Worm (Caenorhabditis elegans): ENCODE data around the gene T23F6.2.
"Not testable (repeated sequence)": the region's sequence is repeated elsewhere in the genome, so short reads cannot be mapped to it uniquely, and the experiment has no call there.

Gene T23F6.2

DNA sequence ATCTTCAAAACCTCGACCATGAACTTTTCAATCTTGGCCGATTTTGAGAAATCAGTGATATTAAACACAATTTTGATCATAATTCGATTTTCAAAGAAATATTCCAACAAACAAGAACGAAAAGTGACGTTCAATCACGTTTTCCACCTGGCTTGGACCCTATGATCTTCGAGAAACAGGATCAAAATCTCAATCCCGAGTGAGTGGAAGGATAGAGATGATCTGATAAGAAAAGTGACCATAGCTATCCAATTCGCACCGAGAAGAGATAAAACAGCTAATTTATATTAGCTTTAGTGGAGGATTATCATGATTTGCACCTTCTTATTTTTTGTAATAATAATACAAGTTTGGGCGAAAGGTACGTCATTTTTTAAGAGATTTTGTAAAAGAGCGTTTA lies at the start of gene T23F6.2:
T23F6.2 (plus strand) TSS at position 251 of the 400 bp plus-strand sequence.
- TF ChIP-seq unc-62 (GFP tag; optimal IDR thresholded peaks at IDR 0.05): no peak

DNA sequence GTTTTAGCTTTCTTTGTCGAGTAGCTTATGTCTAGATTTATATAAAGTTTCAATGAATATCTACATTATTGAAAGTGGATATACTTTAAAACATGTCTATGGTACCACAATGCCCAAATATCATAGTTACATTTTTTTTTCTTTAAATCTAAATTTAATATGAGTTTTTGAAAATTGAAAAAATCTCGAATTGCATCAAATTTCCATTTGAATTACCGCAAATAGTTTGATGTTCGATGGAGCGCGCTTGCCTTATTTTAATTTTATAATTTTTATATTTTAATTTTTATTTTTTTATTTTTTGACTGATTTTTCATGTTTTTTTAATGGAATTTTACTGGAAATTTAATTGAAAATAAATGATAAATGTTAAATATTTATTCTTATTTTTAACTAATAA lies 46.5 kb upstream of the T23F6.2 start, which contains the start of gene T23B5.4:
T23B5.4 (plus strand) TSS at position 301 of the 400 bp plus-strand sequence.
- TF ChIP-seq unc-62 (GFP tag; optimal IDR thresholded peaks at IDR 0.05): no peak

DNA sequence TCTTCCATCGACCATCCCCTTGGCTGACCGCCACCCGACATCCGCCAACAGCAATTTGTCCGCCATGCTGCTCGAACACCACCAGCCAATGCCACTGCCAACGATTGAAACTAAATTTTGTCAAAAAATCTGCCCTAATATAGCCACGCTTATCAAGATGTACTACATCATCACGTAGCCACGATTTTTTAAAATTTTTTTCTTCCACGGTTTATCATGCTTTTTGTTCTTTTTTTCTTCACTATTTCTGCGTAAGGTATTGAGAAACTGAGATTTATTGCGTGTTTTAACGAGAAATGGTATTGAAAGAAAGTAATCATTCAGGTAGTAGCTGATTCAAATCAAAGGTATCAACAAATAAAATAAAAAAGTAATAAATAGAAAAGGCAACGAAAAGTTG lies 44.0 kb upstream of the T23F6.2 start, which contains the start of gene T23B5.6:
T23B5.6 (minus strand) TSS at position 101 of the 400 bp plus-strand sequence.
- not testable (repeated sequence) for TF ChIP-seq unc-62 (GFP tag; optimal IDR thresholded peaks at IDR 0.05)

DNA sequence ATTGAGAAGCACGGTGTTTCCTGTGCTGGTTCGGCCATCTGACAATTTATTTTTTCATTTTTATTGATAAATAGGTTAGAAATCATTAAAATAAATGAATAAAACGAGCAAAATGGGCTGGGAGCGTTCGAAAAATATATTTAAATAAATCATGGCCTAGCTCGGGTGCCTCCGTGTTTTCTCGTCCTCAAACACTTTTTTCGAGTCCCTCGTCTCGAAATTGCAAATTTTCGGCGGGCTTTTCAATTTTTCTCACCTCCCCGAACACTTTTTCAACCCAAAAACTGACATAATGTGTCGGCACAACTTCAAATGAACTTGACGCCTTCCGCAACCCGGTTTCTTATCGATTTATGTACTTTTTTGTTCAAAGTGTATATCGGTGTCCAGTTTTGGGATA lies 36.8 kb upstream of the T23F6.2 start, which contains the start of gene prmt-9:
prmt-9 (minus strand) TSS at position 38 of the 400 bp plus-strand sequence.
- no peak for TF ChIP-seq unc-62 (GFP tag; optimal IDR thresholded peaks at IDR 0.05)

DNA sequence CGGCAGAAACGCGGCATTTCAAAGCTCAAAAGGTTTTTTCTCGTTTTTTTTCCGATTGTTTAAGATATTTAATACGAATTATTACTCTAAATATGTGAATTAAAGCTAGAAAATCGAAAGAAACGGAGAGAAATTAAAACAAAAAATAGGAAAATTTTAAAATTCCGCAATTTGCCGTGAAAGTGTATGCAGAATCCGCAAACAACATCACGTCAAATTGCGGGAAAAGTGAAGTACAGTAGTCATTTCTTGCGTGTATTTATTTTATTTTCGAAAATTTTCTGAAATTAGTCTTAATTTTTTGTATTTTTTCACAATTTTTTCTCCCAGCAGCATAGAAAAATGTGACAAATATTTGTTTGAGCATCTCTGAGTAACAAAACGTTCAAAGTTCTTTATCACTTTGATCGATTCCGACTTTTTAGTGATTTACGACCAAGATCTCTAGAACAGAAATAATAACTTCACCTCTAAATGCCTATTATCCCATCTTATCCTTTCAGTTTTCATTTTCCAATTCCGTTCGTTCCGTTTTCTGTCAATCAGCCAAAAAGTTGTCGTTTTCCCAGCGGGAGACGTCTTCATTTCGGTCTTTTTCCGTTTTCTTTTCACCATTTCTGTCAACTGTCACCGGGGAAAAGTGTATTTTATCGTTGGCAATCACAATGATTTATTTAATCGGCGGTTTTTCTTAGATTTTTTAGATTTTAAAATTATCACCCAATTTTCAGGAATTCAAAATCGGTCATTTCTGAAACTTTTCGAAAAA lies 36.1 kb upstream of the T23F6.2 start:
- no peak for TF ChIP-seq unc-62 (GFP tag; optimal IDR thresholded peaks at IDR 0.05)

DNA sequence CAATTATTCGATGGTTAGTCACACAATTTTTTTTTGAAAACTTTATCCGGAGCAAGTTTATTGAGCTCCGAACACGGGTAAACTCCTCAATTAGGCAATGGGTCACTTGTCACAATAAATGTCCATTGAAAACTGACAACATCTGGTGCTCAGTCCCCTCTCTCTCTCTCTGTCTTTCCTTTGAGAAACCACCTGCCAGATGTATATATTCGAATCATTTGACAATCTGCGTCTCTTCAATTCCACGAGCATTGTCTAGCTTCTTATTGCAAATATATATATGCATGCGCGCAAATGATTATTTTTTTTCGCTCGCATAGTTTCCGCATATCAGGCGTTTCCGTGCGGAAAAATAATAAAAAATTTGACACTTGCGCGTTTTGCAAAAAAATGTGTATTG lies 35.3 kb upstream of the T23F6.2 start:
- TF ChIP-seq unc-62 (GFP tag; optimal IDR thresholded peaks at IDR 0.05): no peak

DNA sequence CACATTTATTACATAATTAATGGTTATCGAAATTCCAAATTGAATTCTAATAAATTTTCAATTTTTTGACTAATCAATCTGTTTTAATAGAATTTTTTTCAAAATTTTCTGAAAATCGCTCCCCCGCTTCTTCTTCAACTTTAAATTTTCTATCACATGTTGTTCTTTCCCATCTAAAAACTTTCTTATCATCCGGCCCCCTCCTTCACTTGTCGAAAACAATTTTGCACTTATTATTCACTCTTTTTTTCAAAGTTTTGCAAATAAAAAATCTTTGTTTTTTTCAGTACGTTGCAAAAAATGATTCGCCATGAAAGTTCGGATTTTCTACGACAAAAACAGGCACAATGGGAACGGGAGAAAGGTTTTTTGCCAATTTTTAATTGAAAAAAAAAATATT lies 32.8 kb upstream of the T23F6.2 start, which contains the start of gene T23B5.3:
T23B5.3 (plus strand) TSS at position 301 of the 400 bp plus-strand sequence.
- no peak for TF ChIP-seq unc-62 (GFP tag; optimal IDR thresholded peaks at IDR 0.05)

DNA sequence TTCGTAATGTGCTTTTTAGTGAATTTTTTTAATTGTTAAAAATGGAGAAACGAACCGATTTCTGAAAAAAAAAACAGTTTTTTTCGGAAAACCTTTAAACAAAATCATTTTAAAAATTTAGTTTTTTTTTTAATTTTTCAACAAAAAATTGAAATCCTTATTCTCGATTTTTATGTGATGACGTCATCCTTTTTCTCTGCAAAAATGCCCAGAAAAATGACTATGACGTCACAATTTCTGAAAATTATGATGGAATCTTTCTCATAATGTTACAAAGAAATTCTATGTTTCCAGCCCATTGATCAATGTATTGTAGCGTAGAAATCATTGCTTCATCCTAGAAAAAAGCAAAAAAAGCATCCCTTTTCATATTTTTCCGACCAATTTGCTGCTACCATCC lies 31.9 kb upstream of the T23F6.2 start:
- TF ChIP-seq unc-62 (GFP tag; optimal IDR thresholded peaks at IDR 0.05): no peak

DNA sequence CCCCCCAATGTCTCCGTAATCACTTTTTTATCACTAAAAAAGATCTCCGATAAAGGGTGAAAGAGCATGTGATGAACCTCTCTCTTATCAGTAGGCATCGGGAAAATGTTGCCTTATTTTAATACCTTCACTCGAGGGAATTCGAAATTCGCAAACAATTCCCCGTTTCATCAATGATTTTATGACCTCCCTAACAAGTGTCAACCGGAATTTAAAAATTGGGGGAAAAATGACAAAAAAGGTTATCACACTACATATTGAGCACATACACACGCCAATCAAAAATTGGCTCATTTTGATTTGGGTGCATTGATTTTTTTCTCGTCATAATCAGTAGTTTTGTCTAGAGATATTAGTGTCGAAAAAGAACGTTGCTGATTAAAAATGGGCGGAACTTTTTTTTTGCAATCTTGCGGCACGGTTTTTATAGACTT lies 31.4 kb upstream of the T23F6.2 start:
- TF ChIP-seq unc-62 (GFP tag; optimal IDR thresholded peaks at IDR 0.05): no peak

DNA sequence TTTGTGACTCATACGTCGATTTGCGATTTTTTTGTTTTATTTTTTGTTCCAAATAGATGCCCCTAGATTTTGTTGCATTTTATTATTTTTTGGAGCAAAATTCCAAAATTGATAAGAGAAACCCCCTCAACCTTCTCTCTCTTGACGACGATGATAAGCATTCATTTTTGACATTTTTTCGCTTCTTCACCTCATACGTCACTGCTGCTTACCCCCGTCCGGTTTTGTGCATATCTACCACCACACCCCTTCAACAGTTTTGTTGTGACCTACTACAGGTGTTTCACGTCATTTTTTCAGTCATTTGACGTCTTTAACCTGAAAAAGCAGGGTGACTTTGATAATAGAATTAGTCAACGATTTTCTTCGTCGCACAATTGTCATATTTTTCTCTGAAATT lies 22.3 kb upstream of the T23F6.2 start:
- TF ChIP-seq unc-62 (GFP tag; optimal IDR thresholded peaks at IDR 0.05): no peak

DNA sequence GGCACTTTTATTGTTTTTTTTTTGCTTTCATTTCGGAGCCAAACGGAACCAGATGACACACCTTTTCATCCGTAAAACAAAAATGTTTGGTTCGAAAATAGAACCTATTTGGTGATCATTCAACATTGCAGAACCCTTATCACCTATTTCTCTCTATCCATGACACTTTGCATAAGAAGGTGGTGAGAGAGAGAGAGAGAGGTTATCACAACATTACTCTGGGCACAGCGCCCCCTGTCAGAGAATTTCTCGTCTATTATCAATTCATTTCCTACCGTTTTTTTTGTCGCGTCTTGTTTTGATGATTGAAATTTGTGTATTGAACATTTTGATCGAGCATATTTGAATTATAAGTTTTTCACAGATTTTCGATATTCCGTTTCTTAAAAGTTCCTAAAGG lies 21.0 kb upstream of the T23F6.2 start:
- no peak for TF ChIP-seq unc-62 (GFP tag; optimal IDR thresholded peaks at IDR 0.05)

DNA sequence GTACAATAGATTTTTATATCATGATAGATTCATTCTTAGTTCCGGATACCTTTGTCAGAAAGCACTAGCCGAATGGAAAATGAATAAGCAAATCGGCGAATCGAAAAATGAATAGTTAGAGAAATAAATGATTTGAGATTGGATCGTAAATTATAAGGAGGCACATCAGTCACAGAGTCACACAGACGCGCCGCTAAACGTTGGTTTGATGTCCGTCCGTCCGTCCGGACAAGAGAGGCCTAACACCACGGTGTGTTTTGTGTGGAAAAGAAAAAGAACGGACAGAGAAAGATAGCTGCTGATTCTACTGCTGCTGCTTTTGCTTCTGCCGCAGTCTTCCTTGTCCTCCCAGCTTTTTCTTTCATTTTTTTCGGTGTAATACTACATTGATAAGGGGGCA lies 20.2 kb upstream of the T23F6.2 start:
- no peak for TF ChIP-seq unc-62 (GFP tag; optimal IDR thresholded peaks at IDR 0.05)

DNA sequence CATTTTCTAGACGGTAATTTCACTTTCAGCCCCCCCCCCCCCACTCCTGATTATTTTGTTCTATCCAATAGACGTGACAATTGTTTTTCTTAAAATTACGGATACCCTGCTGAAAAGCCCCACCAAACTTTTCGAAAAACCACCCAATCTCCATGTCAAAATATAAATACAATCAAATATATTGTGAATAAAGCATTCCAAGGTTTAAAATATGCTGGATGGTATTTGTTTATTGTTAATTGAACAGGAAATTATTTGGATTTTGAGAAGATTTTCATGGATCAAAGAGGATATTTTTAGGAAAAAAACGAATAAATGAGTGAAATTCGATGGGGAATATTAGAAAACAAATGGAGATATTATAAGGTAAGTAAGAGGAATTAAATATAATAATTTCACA lies 17.3 kb upstream of the T23F6.2 start, which contains the start of gene C27D8.4:
C27D8.4 (plus strand) TSS at position 301 of the 400 bp plus-strand sequence.
- TF ChIP-seq unc-62 (GFP tag; optimal IDR thresholded peaks at IDR 0.05): no peak

DNA sequence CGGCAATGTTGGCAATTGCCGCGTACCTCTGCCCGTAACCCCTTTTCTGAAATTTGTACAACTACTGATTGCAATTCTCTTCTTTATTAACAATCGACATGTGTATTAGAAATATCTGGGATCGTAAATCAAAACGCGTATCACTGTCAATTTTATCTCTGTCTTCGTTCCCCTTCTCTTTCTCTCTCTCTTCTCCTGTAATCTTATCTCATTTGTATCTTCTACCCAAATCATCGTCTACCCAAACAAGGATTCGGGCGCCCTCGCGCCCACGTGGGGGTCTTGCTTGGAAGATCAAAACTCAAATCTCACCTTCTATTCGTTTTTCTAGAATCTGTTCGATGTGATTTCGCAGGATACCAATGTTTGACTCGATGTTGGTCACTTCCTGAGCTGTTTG lies 10.2 kb upstream of the T23F6.2 start, which contains the start of gene C27D8.2:
C27D8.2 (plus strand) TSS at position 222 of the 400 bp plus-strand sequence.
- TF ChIP-seq unc-62 (GFP tag; optimal IDR thresholded peaks at IDR 0.05): no peak

DNA sequence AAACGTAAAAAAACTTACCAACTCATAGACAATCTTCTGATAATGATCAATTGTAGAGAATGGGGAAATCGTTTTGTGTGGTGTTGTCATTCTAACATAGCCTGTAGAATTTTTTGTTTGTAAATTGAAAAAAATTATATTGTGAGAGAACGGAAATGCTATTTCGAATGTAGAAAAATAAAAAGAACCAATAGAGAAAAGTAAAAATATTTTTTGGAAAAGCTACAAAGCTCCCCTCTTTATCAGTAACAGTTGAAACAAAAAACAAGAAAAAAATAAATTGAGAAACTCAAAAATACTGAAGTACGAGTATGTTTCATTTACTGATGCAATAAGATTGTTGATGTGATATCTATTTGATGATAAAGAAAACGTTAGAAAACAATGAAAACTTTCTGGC lies 9.5 kb upstream of the T23F6.2 start, which contains the start of gene C27D8.3:
C27D8.3 (minus strand) TSS at position 101 of the 400 bp plus-strand sequence.
- no peak for TF ChIP-seq unc-62 (GFP tag; optimal IDR thresholded peaks at IDR 0.05)

DNA sequence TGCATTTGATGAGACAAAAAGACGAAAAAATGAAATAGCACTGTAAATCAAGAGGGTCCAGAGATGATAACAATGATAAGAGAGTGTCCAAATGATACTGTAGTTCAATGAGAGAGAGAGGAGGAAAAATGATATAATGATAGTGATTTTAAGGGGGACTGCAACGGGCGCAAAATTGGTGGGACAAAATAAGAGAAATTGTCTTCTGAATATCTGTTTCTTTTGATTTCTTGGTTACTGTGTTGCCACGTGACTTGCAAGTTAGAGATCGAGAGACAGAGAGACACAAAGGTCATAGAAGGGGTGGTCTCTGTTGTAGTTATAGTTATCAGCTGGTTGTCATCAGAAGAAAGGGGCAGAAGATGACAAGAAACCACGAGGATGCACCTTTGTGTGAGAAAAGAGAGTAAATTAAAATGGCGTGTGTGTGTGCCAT lies 5.2 kb upstream of the T23F6.2 start:
- no peak for TF ChIP-seq unc-62 (GFP tag; optimal IDR thresholded peaks at IDR 0.05)

DNA sequence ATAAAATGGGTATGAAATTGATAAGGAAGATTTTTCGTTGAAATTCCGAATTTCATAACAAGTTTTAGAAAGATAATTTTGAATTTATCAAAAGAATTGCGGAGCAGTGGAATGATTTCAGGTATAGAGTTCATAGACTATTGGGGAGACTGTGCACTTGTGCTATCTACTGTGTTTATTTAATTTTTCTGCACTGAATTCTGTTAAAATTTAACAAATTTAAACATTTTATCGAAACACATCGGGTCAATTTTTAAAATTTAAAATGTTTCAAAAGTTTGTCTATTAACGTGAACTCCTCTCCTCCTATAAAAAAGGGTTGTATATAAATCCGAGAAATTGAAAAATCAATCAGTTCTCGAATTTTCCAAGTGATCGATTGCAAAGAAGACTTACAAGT lies 3.6 kb upstream of the T23F6.2 start, which contains the start of gene C27D8.1:
C27D8.1 (plus strand) TSS at position 301 of the 400 bp plus-strand sequence.
- no peak for TF ChIP-seq unc-62 (GFP tag; optimal IDR thresholded peaks at IDR 0.05)
